Fruit fly (Drosophila melanogaster) whole organism, embryonic: ENCODE measurements around the gene CG4313.
A peak's percentile ranks its signal among the peaks of the same experiment; 100 is the strongest.

ENCODE experiments used
- CG12391 ChIP-seq: fragments of 200-800 bp; sonication (Bioruptor generic); optimal IDR thresholded peaks from 3 replicates; lab custom pipeline; 2018; ENCODE audit warnings: missing biosample characterization, mild to moderate bottlenecking, missing genetic modification characterization, moderate library complexity
- CG12769 ChIP-seq: fragments of 200-800 bp; sonication (Bioruptor generic); optimal IDR thresholded peaks from 2 replicates; lab custom pipeline; 2019; ENCODE audit warnings: missing biosample characterization, mild to moderate bottlenecking, missing genetic modification characterization, moderate library complexity
- CG13894 ChIP-seq: fragments of 200-800 bp; sonication (Bioruptor generic); optimal IDR thresholded peaks from 3 replicates; lab custom pipeline; 2018; ENCODE audit warnings: missing biosample characterization, mild to moderate bottlenecking, missing genetic modification characterization, moderate library complexity
- CG1832 ChIP-seq: fragments of 200-800 bp; sonication (Bioruptor generic); optimal IDR thresholded peaks from 2 replicates; lab custom pipeline; 2017; ENCODE audit warnings: missing biosample characterization, mild to moderate bottlenecking, missing genetic modification characterization, inconsistent platforms
- CG2199 ChIP-seq: fragments of 200-800 bp; sonication (Bioruptor generic); IDR thresholded peaks from 3 replicates; pipeline ENCODE4 v1.3.6; 2022; ENCODE audit warnings: missing biosample characterization, missing genetic modification characterization
- CG31365 ChIP-seq: fragments of 200-800 bp; sonication (Bioruptor generic); optimal IDR thresholded peaks from 2 replicates; lab custom pipeline; 2018; ENCODE audit warnings: missing biosample characterization, mild to moderate bottlenecking, missing genetic modification characterization
- CG3847 ChIP-seq: fragments of 200-800 bp; sonication (Bioruptor generic); IDR thresholded peaks from 2 replicates; pipeline ENCODE4 v1.3.6; 2022; ENCODE audit warnings: missing biosample characterization, missing genetic modification characterization
- CG4328 ChIP-seq: fragments of 200-800 bp; sonication (Bioruptor generic); optimal IDR thresholded peaks from 3 replicates; lab custom pipeline; 2017; ENCODE audit warnings: missing biosample characterization, missing genetic modification reagents, missing genetic modification characterization
- CG43689 ChIP-seq: fragments of 200-800 bp; sonication (Bioruptor generic); IDR thresholded peaks from 2 replicates; pipeline ENCODE4 v1.3.6; 2022; ENCODE audit warnings: missing biosample characterization, missing genetic modification characterization
- CG4820 ChIP-seq: fragments of 200-800 bp; sonication (Bioruptor generic); optimal IDR thresholded peaks from 3 replicates; lab custom pipeline; 2016; ENCODE audit warnings: missing biosample characterization, missing genetic modification characterization
- CG5953 ChIP-seq: fragments of 200-800 bp; sonication (Bioruptor generic); IDR thresholded peaks from 2 replicates; pipeline ENCODE4 v1.3.6; 2022; ENCODE audit warnings: missing biosample characterization, missing genetic modification characterization
- CG7839 ChIP-seq: fragments of 200-800 bp; sonication (Bioruptor generic); optimal IDR thresholded peaks from 3 replicates; lab custom pipeline; 2018; ENCODE audit warnings: missing biosample characterization, mild to moderate bottlenecking, missing genetic modification characterization, moderate library complexity
- CG8290 ChIP-seq, 3 experiments: fragments of 200-800 bp; sonication (Bioruptor generic); optimal IDR thresholded peaks; 2 replicates each; lab custom pipeline; 2016 to 2019; ENCODE audit warnings: missing biosample characterization in 3 of 3, missing genetic modification characterization in 3 of 3, mild to moderate bottlenecking in 2 of 3, moderate library complexity in 1 of 3
- CG9727 ChIP-seq: fragments of 200-800 bp; sonication (Bioruptor generic); optimal IDR thresholded peaks from 3 replicates; lab custom pipeline; 2017; ENCODE audit warnings: missing biosample characterization, mild to moderate bottlenecking, missing genetic modification characterization
- Dek ChIP-seq: fragments of 200-800 bp; sonication (Bioruptor generic); optimal IDR thresholded peaks from 3 replicates; lab custom pipeline; 2019; ENCODE audit warnings: missing biosample characterization, mild to moderate bottlenecking, missing genetic modification characterization, moderate library complexity
- Dfd ChIP-seq, 2 experiments: fragments of >200 bp; optimal IDR thresholded peaks; 2 replicates each; lab custom pipeline; 2017; ENCODE audit warnings: missing biosample characterization in 2 of 2, missing genetic modification characterization in 2 of 2
- Drgx ChIP-seq: fragments of 200-800 bp; sonication (Bioruptor generic); IDR thresholded peaks from 2 replicates; pipeline ENCODE4 v1.3.6; 2022; ENCODE audit warnings: missing biosample characterization, missing genetic modification characterization
- Ets65A ChIP-seq: fragments of 200-800 bp; sonication (Bioruptor generic); peaks from one replicate; lab custom pipeline; 2016; ENCODE audit warnings: missing biosample characterization, missing genetic modification characterization
- H2.0 ChIP-seq: fragments of 200-800 bp; sonication (Bioruptor generic); IDR thresholded peaks from 2 replicates; pipeline ENCODE4 v1.3.6; 2022; ENCODE audit warnings: missing biosample characterization, missing genetic modification characterization
- Hr39 ChIP-seq: fragments of >200 bp; optimal IDR thresholded peaks from 2 replicates; lab custom pipeline; 2017
- Med ChIP-seq: fragments of 200-800 bp; sonication (Bioruptor generic); peaks from one replicate; lab custom pipeline; 2016; ENCODE audit warnings: missing biosample characterization, missing genetic modification characterization, mild to moderate bottlenecking, inconsistent platforms, moderate library complexity
- bbx ChIP-seq: fragments of 200-800 bp; sonication (Bioruptor generic); IDR thresholded peaks from 2 replicates; pipeline ENCODE4 v1.3.6; 2022; ENCODE audit warnings: missing biosample characterization, missing genetic modification characterization; ENCODE audit not compliant: partially characterized antibody
- caup ChIP-seq: fragments of 200-800 bp; sonication (Bioruptor generic); optimal IDR thresholded peaks from 3 replicates; lab custom pipeline; 2017; ENCODE audit warnings: missing biosample characterization, mild to moderate bottlenecking, missing genetic modification characterization, moderate library complexity; ENCODE audit not compliant: severe bottlenecking
- cg ChIP-seq: fragments of 200-800 bp; sonication (Bioruptor generic); optimal IDR thresholded peaks from 3 replicates; lab custom pipeline; 2019; ENCODE audit warnings: missing biosample characterization, mild to moderate bottlenecking, missing genetic modification characterization, moderate library complexity
- ham ChIP-seq: fragments of 200-800 bp; sonication (Bioruptor generic); IDR thresholded peaks from 2 replicates; pipeline ENCODE4 v1.3.6; 2022; ENCODE audit warnings: missing biosample characterization, missing genetic modification characterization
- jigr1 ChIP-seq: fragments of 200-800 bp; sonication (Bioruptor generic); IDR thresholded peaks from 3 replicates; pipeline ENCODE4 v1.3.6; 2022; ENCODE audit warnings: missing biosample characterization, missing genetic modification characterization
- kah ChIP-seq: fragments of 200-800 bp; sonication (Bioruptor generic); optimal IDR thresholded peaks from 2 replicates; lab custom pipeline; 2018; ENCODE audit warnings: missing biosample characterization, mild to moderate bottlenecking, missing genetic modification characterization
- ken ChIP-seq: fragments of 200-800 bp; sonication (Bioruptor generic); IDR thresholded peaks from 3 replicates; pipeline ENCODE4 v1.3.6; 2022; ENCODE audit warnings: missing biosample characterization, missing genetic modification characterization
- lilli ChIP-seq: fragments of 200-800 bp; sonication (Bioruptor generic); optimal IDR thresholded peaks from 3 replicates; lab custom pipeline; 2016; ENCODE audit warnings: missing biosample characterization, missing genetic modification characterization
- lmd ChIP-seq: fragments of 200-800 bp; sonication (Bioruptor generic); IDR thresholded peaks from 2 replicates; pipeline ENCODE4 v1.3.6; 2022; ENCODE audit warnings: missing biosample characterization, missing genetic modification characterization
- lov ChIP-seq, 2 experiments: fragments of 200-800 bp in 1 of 2; fragments of >200 bp in 1 of 2; sonication (Bioruptor generic) in 1 of 2; IDR thresholded peaks in 1 of 2; optimal IDR thresholded peaks in 1 of 2; 2 replicates in 1 of 2; 3 replicates in 1 of 2; pipeline versions ENCODE4 v1.3.6 to Lab custom; 2017 to 2022; ENCODE audit warnings: missing biosample characterization in 1 of 2, missing genetic modification characterization in 1 of 2
- sd ChIP-seq: fragments of 200-800 bp; sonication (Bioruptor generic); optimal IDR thresholded peaks from 3 replicates; lab custom pipeline; 2018; ENCODE audit warnings: missing biosample characterization, mild to moderate bottlenecking, missing genetic modification characterization, moderate library complexity
- slou ChIP-seq: fragments of 200-800 bp; sonication (Bioruptor generic); optimal IDR thresholded peaks from 3 replicates; lab custom pipeline; 2016; ENCODE audit warnings: missing biosample characterization, missing genetic modification characterization
- sr ChIP-seq: fragments of 200-800 bp; sonication (Bioruptor generic); IDR thresholded peaks from 3 replicates; pipeline ENCODE4 v1.3.6; 2022; ENCODE audit warnings: missing biosample characterization, missing genetic modification characterization

CG4313 gene

dm6 chrX:2096341-2096740 is 54.7 kb downstream of the CG4313 start:
- no peak for TF ChIP-seq CG7839 (tag; lab: Kevin White, UChicago)
- TF ChIP-seq lmd (GFP tag; lab: Robert Waterston, UW), result no peak
- peak; percentile 75 for TF ChIP-seq kah
- TF ChIP-seq cg (GFP tag; lab: Kevin White, UChicago), result peak; percentile 70
- peak; percentile 86 for TF ChIP-seq sr (GFP tag; lab: Robert Waterston, UW)
- peak; percentile 92 for TF ChIP-seq CG31365 (tag; lab: Kevin White, UChicago)
- 0 out of 3 replicates have a peak, but pooled peaks have one; percentile 35 for TF ChIP-seq CG2199 (GFP tag; lab: Robert Waterston, UW)
- no peak for TF ChIP-seq lilli
- TF ChIP-seq Dfd (GFP tag; optimal IDR thresholded peaks at IDR 0.05; lab: Kevin White, UChicago), result peak in 1 of 2 experiments; percentile 53
- no peak for TF ChIP-seq CG1832 (GFP tag; lab: Kevin White, UChicago)
- TF ChIP-seq slou (GFP tag; lab: Kevin White, UChicago), result no peak
- no peak for TF ChIP-seq Dek
- no peak for TF ChIP-seq CG12391 (tag; lab: Kevin White, UChicago)
- no peak for TF ChIP-seq CG9727 (GFP tag; lab: Kevin White, UChicago)
- TF ChIP-seq ken, result no peak
- TF ChIP-seq CG8290 (GFP tag; optimal IDR thresholded peaks at IDR 0.05; lab: Kevin White, UChicago), result peak; percentile 44
- no peak for TF ChIP-seq CG8290 (tag; optimal IDR thresholded peaks at IDR 0.05; lab: Kevin White, UChicago)
- peak; percentile 90 for TF ChIP-seq Hr39
- peak; percentile 36; the same call in 1 of the 2 replicates for TF ChIP-seq CG5953
- TF ChIP-seq, all 482 proteins: peak for 9

dm6 chrX:2098267-2098666 is 56.6 kb downstream of the CG4313 start:
- TF ChIP-seq CG4328 (GFP tag; lab: Kevin White, UChicago) (no peak), CG13894 (tag; lab: Kevin White, UChicago) (no peak), bbx (no peak), Drgx (peak; percentile 39; the same call in 1 of the 2 replicates), caup (GFP tag; lab: Kevin White, UChicago) (no peak), CG3847 (no peak)
- TF ChIP-seq, all 482 proteins: peak for 1

dm6 chrX:2103859-2104258 is 62.2 kb downstream of the CG4313 start:
- TF ChIP-seq Ets65A (GFP tag; lab: Kevin White, UChicago) (peak; percentile 72), lov (optimal IDR thresholded peaks at IDR 0.05; lab: Kevin White, UChicago) (no peak), lov (GFP tag; IDR thresholded peaks at IDR 0.05; lab: Robert Waterston, UW) (no peak), CG4820 (GFP tag; lab: Kevin White, UChicago) (no peak), Med (GFP tag; lab: Kevin White, UChicago) (peak; percentile 55), ham (GFP tag; lab: Robert Waterston, UW) (no peak)

dm6 chrX:2104365-2104764 is 62.7 kb downstream of the CG4313 start:
- TF ChIP-seq jigr1 (GFP tag; lab: Robert Waterston, UW) (no peak), CG43689 (GFP tag; lab: Robert Waterston, UW) (no peak), H2.0 (GFP tag; lab: Robert Waterston, UW) (no peak), CG12769 (tag; lab: Kevin White, UChicago) (peak; percentile 59), sd (tag; lab: Kevin White, UChicago) (peak; percentile 68)
